Fruit fly (Drosophila melanogaster) whole organism, pupa: ENCODE data around the gene Pld3.

Experiments
- CG10348 ChIP-seq: fragments of 200-800 bp; sonication (Bioruptor generic); IDR thresholded peaks from 2 replicates; pipeline ENCODE4 v1.3.6; 2022; ENCODE audit warnings: missing biosample characterization, missing genetic modification characterization
- CG12605 ChIP-seq: fragments of 200-800 bp; sonication (Bioruptor generic); IDR thresholded peaks from 2 replicates; pipeline ENCODE4 v1.3.6; 2022; ENCODE audit warnings: missing biosample characterization, missing genetic modification characterization
- CG13204 ChIP-seq: fragments of 200-800 bp; sonication (Bioruptor generic); optimal IDR thresholded peaks from 2 replicates; lab custom pipeline; 2018; ENCODE audit warnings: missing biosample characterization, mild to moderate bottlenecking, missing genetic modification characterization, moderate library complexity
- CG14655 ChIP-seq: fragments of 200-800 bp; sonication (Bioruptor generic); optimal IDR thresholded peaks from 3 replicates; lab custom pipeline; 2017; ENCODE audit warnings: mild to moderate bottlenecking, missing biosample characterization, missing genetic modification reagents, missing genetic modification characterization
- CG15710 ChIP-seq: fragments of 200-800 bp; sonication (Bioruptor generic); optimal IDR thresholded peaks from 2 replicates; lab custom pipeline; 2018; ENCODE audit warnings: missing biosample characterization, mild to moderate bottlenecking, missing genetic modification characterization, moderate library complexity
- CG17806 ChIP-seq: fragments of 200-800 bp; sonication (Bioruptor generic); optimal IDR thresholded peaks from 2 replicates; lab custom pipeline; 2018; ENCODE audit warnings: missing biosample characterization, mild to moderate bottlenecking, missing genetic modification characterization, moderate library complexity
- CG32121 ChIP-seq: fragments of 200-800 bp; sonication (Bioruptor generic); IDR thresholded peaks from 2 replicates; pipeline ENCODE4 v1.3.6; 2022; ENCODE audit warnings: missing biosample characterization, missing genetic modification characterization
- CG34367 ChIP-seq: fragments of 200-800 bp; sonication (Bioruptor generic); optimal IDR thresholded peaks from 2 replicates; lab custom pipeline; 2018; ENCODE audit warnings: missing biosample characterization, mild to moderate bottlenecking, missing genetic modification characterization
- CG4496 ChIP-seq: fragments of 200-800 bp; sonication (Bioruptor generic); IDR thresholded peaks from 3 replicates; pipeline ENCODE4 v1.3.6; 2022; ENCODE audit warnings: missing biosample characterization, missing genetic modification characterization
- CG8159 ChIP-seq: fragments of 200-800 bp; sonication (Bioruptor generic); optimal IDR thresholded peaks from 3 replicates; lab custom pipeline; 2018; ENCODE audit warnings: missing biosample characterization, mild to moderate bottlenecking, missing genetic modification characterization, moderate library complexity
- CG8301 ChIP-seq: fragments of 200-800 bp; sonication (Bioruptor generic); optimal IDR thresholded peaks from 2 replicates; lab custom pipeline; 2018; ENCODE audit warnings: missing biosample characterization, mild to moderate bottlenecking, missing genetic modification characterization
- CG9948 ChIP-seq: fragments of 200-800 bp; sonication (Bioruptor generic); optimal IDR thresholded peaks from 2 replicates; lab custom pipeline; 2018; ENCODE audit warnings: missing biosample characterization, mild to moderate bottlenecking, missing genetic modification characterization, moderate library complexity
- D1 ChIP-seq: fragments of 200-800 bp; sonication (Bioruptor generic); optimal IDR thresholded peaks from 2 replicates; lab custom pipeline; 2018; ENCODE audit warnings: missing biosample characterization, mild to moderate bottlenecking, missing genetic modification characterization, moderate library complexity
- EcR ChIP-seq: fragments of 200-800 bp; sonication (Bioruptor generic); optimal IDR thresholded peaks from 3 replicates; lab custom pipeline; 2019; ENCODE audit warnings: missing biosample characterization, missing genetic modification characterization, mild to moderate bottlenecking, moderate library complexity, missing genetic modification reagents
- Ets98B ChIP-seq: fragments of 200-800 bp; sonication (Bioruptor generic); IDR thresholded peaks from 2 replicates; pipeline ENCODE4 v1.3.6; 2022; ENCODE audit warnings: missing biosample characterization, missing genetic modification characterization
- Pif1A ChIP-seq: fragments of 200-800 bp; sonication (Bioruptor generic); optimal IDR thresholded peaks from 3 replicates; lab custom pipeline; 2016; ENCODE audit warnings: missing biosample characterization, missing genetic modification characterization
- Pif1B ChIP-seq: fragments of 200-800 bp; sonication (Bioruptor generic); optimal IDR thresholded peaks from 3 replicates; lab custom pipeline; 2016; ENCODE audit warnings: missing biosample characterization, missing genetic modification characterization
- Snoo ChIP-seq: fragments of 200-800 bp; sonication (Bioruptor generic); optimal IDR thresholded peaks from 3 replicates; lab custom pipeline; 2017; ENCODE audit warnings: missing biosample characterization, mild to moderate bottlenecking, missing genetic modification characterization, inconsistent platforms
- fd96Ca ChIP-seq: fragments of 200-800 bp; sonication (Bioruptor generic); IDR thresholded peaks from 3 replicates; pipeline ENCODE4 v1.3.6; 2022; ENCODE audit warnings: missing biosample characterization, missing genetic modification characterization
- gl ChIP-seq: fragments of 200-800 bp; sonication (Bioruptor generic); optimal IDR thresholded peaks from 2 replicates; lab custom pipeline; 2018; ENCODE audit warnings: missing biosample characterization, mild to moderate bottlenecking, missing genetic modification characterization
- rn ChIP-seq: fragments of 200-800 bp; sonication (Bioruptor generic); IDR thresholded peaks from 2 replicates; pipeline ENCODE4 v1.3.6; 2022; ENCODE audit warnings: missing biosample characterization, missing genetic modification characterization

Gene Pld3

DNA sequence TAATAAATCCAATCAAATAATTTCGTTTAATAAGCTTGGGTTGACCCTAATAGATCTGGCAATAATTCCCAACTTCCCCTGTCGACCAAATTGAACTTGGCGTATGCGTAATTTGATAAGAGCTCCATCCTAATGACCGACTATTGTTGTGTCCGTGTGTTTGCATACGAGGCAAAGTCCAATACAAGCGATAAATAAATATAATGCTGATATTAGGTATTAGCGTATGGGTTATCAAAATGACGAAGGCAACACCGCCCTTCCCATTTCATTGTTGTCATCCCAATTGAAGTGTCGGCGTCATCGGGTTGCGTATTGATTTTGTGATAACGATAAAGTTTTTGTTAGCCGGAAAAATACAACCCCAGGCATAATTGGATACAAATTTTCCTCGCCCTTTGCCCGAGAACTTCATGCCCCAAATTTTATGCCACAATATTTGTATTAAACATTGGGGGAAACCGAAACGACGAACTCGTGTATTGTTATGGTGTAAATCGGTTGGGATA is 30.7 kb downstream of the Pld3 start:
- no peak for TF ChIP-seq CG32121 (GFP tag; lab: Robert Waterston, UW)
- no peak for TF ChIP-seq Ets98B (GFP tag; lab: Robert Waterston, UW)
- no peak for TF ChIP-seq gl (tag; lab: Kevin White, UChicago)
- TF ChIP-seq, all 21 proteins: peak for 0

DNA sequence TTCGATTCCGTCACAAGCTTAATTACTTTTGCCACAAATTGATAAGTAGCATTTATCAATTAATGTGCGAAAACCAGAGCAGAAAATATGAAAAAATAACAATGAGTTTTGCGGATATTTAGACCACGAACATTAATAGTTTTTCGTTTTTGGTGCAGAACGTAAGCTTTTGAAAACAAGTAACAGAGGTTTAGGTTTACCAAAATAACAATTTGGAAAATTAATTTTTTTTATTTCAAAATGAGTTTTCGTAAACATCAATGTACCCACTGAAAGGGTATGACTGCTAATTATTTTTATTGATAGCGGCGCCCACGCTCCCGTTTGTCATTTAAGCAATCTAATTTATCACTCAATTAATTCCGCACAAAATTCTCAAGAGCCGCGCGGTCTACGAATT is 36.7 kb downstream of the Pld3 start:
- TF ChIP-seq Snoo (tag; lab: Kevin White, UChicago), result no peak
- TF ChIP-seq CG17806 (tag; lab: Kevin White, UChicago), result no peak
- no peak for TF ChIP-seq CG10348
- TF ChIP-seq gl (tag; lab: Kevin White, UChicago), result no peak
- no peak for TF ChIP-seq fd96Ca (GFP tag; lab: Robert Waterston, UW)
- TF ChIP-seq rn, result no peak
- no peak for TF ChIP-seq D1 (tag; lab: Kevin White, UChicago)
- TF ChIP-seq Pif1B (GFP tag; lab: Kevin White, UChicago), result no peak
- no peak for TF ChIP-seq Pif1A (GFP tag; lab: Kevin White, UChicago)
- TF ChIP-seq CG15710 (tag; lab: Kevin White, UChicago), result no peak
- no peak for TF ChIP-seq CG32121 (GFP tag; lab: Robert Waterston, UW)
- no peak for TF ChIP-seq CG8159 (tag; lab: Kevin White, UChicago)
- no peak for TF ChIP-seq CG34367
- TF ChIP-seq CG12605 (GFP tag; lab: Robert Waterston, UW), result no peak
- no peak for TF ChIP-seq CG9948 (tag; lab: Kevin White, UChicago)
- no peak for TF ChIP-seq CG8301 (tag; lab: Kevin White, UChicago)
- TF ChIP-seq CG13204 (GFP tag; lab: Kevin White, UChicago), result no peak

DNA sequence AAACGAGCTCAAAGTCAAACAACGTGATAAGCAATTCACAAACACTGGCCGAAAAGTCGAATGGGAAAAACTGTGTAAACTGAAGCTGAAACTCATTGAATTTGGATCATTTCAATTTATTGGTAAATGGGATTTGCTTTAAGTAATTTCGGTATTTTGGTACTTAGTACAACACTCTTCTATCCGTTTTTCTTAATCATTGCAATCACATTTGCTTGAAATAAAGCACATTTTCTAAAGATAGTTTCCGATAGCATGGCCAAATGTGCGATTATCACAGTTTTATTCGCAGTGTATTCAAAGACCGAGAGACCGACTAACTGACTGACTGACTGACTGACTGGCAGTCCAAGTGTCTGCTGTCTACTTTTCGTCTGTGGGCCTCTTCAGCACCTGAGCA is 37.9 kb downstream of the Pld3 start:
- TF ChIP-seq gl (tag; lab: Kevin White, UChicago), result no peak
- TF ChIP-seq Pif1B (GFP tag; lab: Kevin White, UChicago), result no peak
- TF ChIP-seq EcR (GFP tag; lab: Kevin White, UChicago), result no peak
- no peak for TF ChIP-seq CG15710 (tag; lab: Kevin White, UChicago)
- TF ChIP-seq CG8301 (tag; lab: Kevin White, UChicago), result peak; percentile 58
- TF ChIP-seq CG8159 (tag; lab: Kevin White, UChicago), result peak; percentile 45
- TF ChIP-seq CG9948 (tag; lab: Kevin White, UChicago), result peak; percentile 50
- peak; percentile 17 for TF ChIP-seq CG17806 (tag; lab: Kevin White, UChicago)
- TF ChIP-seq CG13204 (GFP tag; lab: Kevin White, UChicago), result no peak
- peak; percentile 47; the same call in 1 of the 2 replicates for TF ChIP-seq CG32121 (GFP tag; lab: Robert Waterston, UW)
- TF ChIP-seq CG4496, result 0 out of 3 replicates have a peak, but pooled peaks have one; percentile 23
- peak; percentile 17 for TF ChIP-seq CG34367
- TF ChIP-seq Pif1A (GFP tag; lab: Kevin White, UChicago), result peak; percentile 20
- TF ChIP-seq Snoo (tag; lab: Kevin White, UChicago), result no peak
- TF ChIP-seq CG10348, result no peak
- no peak for TF ChIP-seq D1 (tag; lab: Kevin White, UChicago)
- 0 out of 3 replicates have a peak, but pooled peaks have one; percentile 20 for TF ChIP-seq fd96Ca (GFP tag; lab: Robert Waterston, UW)
- no peak for TF ChIP-seq Ets98B (GFP tag; lab: Robert Waterston, UW)
- no peak for TF ChIP-seq rn
- TF ChIP-seq CG12605 (GFP tag; lab: Robert Waterston, UW), result no peak
- peak; percentile 59 for TF ChIP-seq CG14655 (GFP tag; lab: Kevin White, UChicago)
- TF ChIP-seq, all 21 proteins: peak for 10

dm6 chr2L:21197178-21197577 is 38.5 kb downstream of the Pld3 start:
- TF ChIP-seq CG13204 (GFP tag; lab: Kevin White, UChicago) (no peak), CG32121 (GFP tag; lab: Robert Waterston, UW) (peak; percentile 52), CG8159 (tag; lab: Kevin White, UChicago) (peak; percentile 26), rn (peak; percentile 55), CG12605 (GFP tag; lab: Robert Waterston, UW) (no peak), CG4496 (peak; percentile 60; the same call in 1 of the 3 replicates), CG9948 (tag; lab: Kevin White, UChicago) (peak; percentile 40), Pif1A (GFP tag; lab: Kevin White, UChicago) (peak; percentile 18), CG10348 (no peak), CG15710 (tag; lab: Kevin White, UChicago) (no peak), CG34367 (no peak), CG14655 (GFP tag; lab: Kevin White, UChicago) (peak; percentile 53), fd96Ca (GFP tag; lab: Robert Waterston, UW) (no peak), EcR (GFP tag; lab: Kevin White, UChicago) (no peak), gl (tag; lab: Kevin White, UChicago) (no peak), Snoo (tag; lab: Kevin White, UChicago) (no peak), CG17806 (tag; lab: Kevin White, UChicago) (peak; percentile 47), CG8301 (tag; lab: Kevin White, UChicago) (peak; percentile 45), Pif1B (GFP tag; lab: Kevin White, UChicago) (peak; percentile 30), Ets98B (GFP tag; lab: Robert Waterston, UW) (peak; percentile 42; the same call in 1 of the 2 replicates), D1 (tag; lab: Kevin White, UChicago) (no peak)

dm6 chr2L:21198633-21199264 is 40.1 kb downstream of the Pld3 start, which contains the start of gene Ret:
Gene Ret (minus strand): TSS chr2L:21198762.
- TF ChIP-seq CG8301 (tag; lab: Kevin White, UChicago) (no peak), CG4496 (peak; percentile 52; the same call in 1 of the 3 replicates)
- TF ChIP-seq, all 21 proteins: peak for 1
